Fruit fly (Drosophila melanogaster): ENCODE measurements around the gene CBP.

DNA sequence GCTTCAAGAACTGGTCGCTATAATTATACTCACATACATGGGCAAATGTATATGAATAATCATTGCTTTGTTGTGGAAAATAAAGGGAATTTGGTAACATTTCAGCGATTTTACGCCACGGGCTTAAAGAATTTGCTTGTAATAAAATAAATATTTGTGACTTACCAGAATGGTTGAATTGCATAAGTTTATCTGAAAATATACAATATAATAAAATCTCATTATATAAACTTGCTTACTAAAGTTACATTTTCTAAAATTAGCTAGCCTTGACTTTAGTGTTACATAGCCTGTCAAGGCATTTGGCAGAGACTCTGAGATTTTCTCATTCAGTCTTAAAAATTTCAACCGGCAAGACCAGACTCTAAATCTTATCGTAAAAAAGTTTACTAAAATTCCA lies 21.3 kb downstream of the CBP start, which contains the start of gene CG1999:
- TF ChIP-seq CG7368 (GFP tag; optimal IDR thresholded peaks at IDR 0.05) = no peak
- TF ChIP-seq CG4318 (GFP tag; optimal IDR thresholded peaks at IDR 0.05) = no peak
- no peak for TF ChIP-seq Ets21C (GFP tag; optimal IDR thresholded peaks at IDR 0.05)
- TF ChIP-seq OdsH (GFP tag; optimal IDR thresholded peaks at IDR 0.05) = no peak
- no peak for TF ChIP-seq Hr38 (GFP tag; optimal IDR thresholded peaks at IDR 0.05)

All from whole organism, prepupa.